Fruit fly (Drosophila melanogaster): Measurements from ENCODE around the gene Hsp22.
A peak's percentile ranks its signal among the peaks of the same experiment; 100 is the strongest.

DNA sequence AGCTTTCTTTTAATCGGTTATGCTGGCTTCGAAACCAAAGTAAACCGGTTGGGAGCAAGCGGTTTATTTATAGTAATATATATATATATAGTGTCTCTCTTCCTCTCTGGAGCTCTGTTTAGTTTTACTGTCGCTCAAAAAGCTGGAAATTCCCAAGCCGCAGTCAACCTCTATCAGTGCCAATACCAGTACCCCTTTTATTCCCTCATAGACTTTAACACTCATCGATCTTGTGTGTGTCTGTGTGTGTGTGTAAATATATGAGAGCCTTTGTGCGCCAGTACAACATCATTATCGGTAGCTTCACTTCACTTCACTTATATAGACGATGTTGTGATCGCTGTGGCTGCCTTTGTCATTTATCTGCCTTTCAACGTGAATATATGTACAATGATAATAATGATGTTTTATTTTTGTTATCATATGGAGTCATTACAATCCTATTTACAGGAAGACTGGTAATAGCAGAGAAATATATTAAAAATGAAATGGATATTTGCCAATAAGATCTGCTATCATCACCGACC lies 34.7 kb upstream of the Hsp22 start:
- peak; percentile 5 for TF ChIP-seq Sox102F (GFP tag; optimal IDR thresholded peaks at IDR 0.05)
- TF ChIP-seq Lpt (GFP tag; optimal IDR thresholded peaks at IDR 0.05), result peak; percentile 26
- TF ChIP-seq acj6 (GFP tag; optimal IDR thresholded peaks at IDR 0.05), result no peak
